Fruit fly (Drosophila melanogaster): Measurements from ENCODE around the gene CG13311.

Gene CG13311

DNA sequence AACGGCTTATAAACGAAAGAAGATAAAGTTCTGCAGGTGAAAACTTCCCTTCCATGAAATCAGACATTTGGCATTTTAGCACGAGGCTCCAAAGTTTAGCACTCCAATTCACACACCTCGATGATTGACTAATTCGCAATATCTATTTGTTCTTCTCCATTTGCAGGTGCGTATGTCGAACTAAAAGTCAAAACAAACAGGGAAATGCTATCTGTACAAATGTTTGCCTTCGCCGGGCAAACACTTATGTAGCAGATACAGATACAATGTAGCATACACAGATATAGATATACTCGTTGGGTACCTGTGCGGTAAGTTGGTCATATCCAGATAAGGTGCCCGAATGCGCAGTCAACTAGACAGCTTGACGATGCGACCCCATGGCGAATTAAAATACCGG, 32.9 kb upstream of the CG13311 start:
- TF ChIP-seq salr (GFP tag; optimal IDR thresholded peaks at IDR 0.05) (peak in 1 of 2 experiments; percentile 14), Hr38 (GFP tag; optimal IDR thresholded peaks at IDR 0.05) (no peak), CG10631 (GFP tag; optimal IDR thresholded peaks at IDR 0.05) (no peak), CG9139 (GFP tag; optimal IDR thresholded peaks at IDR 0.05) (no peak), CG16779 (tag; optimal IDR thresholded peaks at IDR 0.05) (no peak), CG8319 (GFP tag; optimal IDR thresholded peaks at IDR 0.05) (no peak), CG3032 (tag; optimal IDR thresholded peaks at IDR 0.05) (no peak), CG6276 (GFP tag; optimal IDR thresholded peaks at IDR 0.05) (no peak), svp (GFP tag) (no peak), spab (GFP tag; optimal IDR thresholded peaks at IDR 0.05) (no peak), CG15336 (GFP tag; IDR thresholded peaks at IDR 0.05) (no peak), Eip78C (GFP tag) (peak; percentile 67), CG8632 (GFP tag; optimal IDR thresholded peaks at IDR 0.05) (peak; percentile 8), lz (GFP tag; optimal IDR thresholded peaks at IDR 0.05) (no peak), Blimp-1 (GFP tag; optimal IDR thresholded peaks at IDR 0.05) (no peak), CG11902 (GFP tag; optimal IDR thresholded peaks at IDR 0.05) (no peak), CG6163 (GFP tag; IDR thresholded peaks at IDR 0.05) (0 out of 3 replicates have a peak, but pooled peaks have one; percentile 13), CG34406 (GFP tag; optimal IDR thresholded peaks at IDR 0.05) (peak; percentile 0), CG8119 (GFP tag; IDR thresholded peaks at IDR 0.05) (no peak), CG10669 (GFP tag; optimal IDR thresholded peaks at IDR 0.05) (no peak), Smox (GFP tag; optimal IDR thresholded peaks at IDR 0.05) (no peak), fkh (GFP tag; optimal IDR thresholded peaks at IDR 0.05) (peak; percentile 76), pdm3 (GFP tag; optimal IDR thresholded peaks at IDR 0.05) (no peak), CG1621 (tag; optimal IDR thresholded peaks at IDR 0.05) (no peak), net (GFP tag; optimal IDR thresholded peaks at IDR 0.05) (no peak), CG11762 (GFP tag; optimal IDR thresholded peaks at IDR 0.05; ENCODE audit: insufficient read depth) (no peak), Ets96B (tag; optimal IDR thresholded peaks at IDR 0.05) (no peak), Hr4 (GFP tag; optimal IDR thresholded peaks at IDR 0.05) (no peak), CG31627 (GFP tag; optimal IDR thresholded peaks at IDR 0.05) (no peak), CG6808 (GFP tag; optimal IDR thresholded peaks at IDR 0.05) (no peak), Sox14 (GFP tag; optimal IDR thresholded peaks at IDR 0.05) (no peak), eg (GFP tag; IDR thresholded peaks at IDR 0.05) (0 out of 3 replicates have a peak, but pooled peaks have one; percentile 8), achi (GFP tag; optimal IDR thresholded peaks at IDR 0.05) (no peak), Ets21C (GFP tag; optimal IDR thresholded peaks at IDR 0.05) (no peak), CG3919 (GFP tag; optimal IDR thresholded peaks at IDR 0.05) (no peak), dac (GFP tag; optimal IDR thresholded peaks at IDR 0.05) (no peak), Lpt (GFP tag; optimal IDR thresholded peaks at IDR 0.05) (no peak), dsx (GFP tag; optimal IDR thresholded peaks at IDR 0.05; ENCODE audit: poor library complexity, severe bottlenecking) (peak; percentile 76), fd59A (GFP tag; optimal IDR thresholded peaks at IDR 0.05) (no peak), Eip93F (GFP tag; optimal IDR thresholded peaks at IDR 0.05) (no peak), CG6854 (GFP tag; optimal IDR thresholded peaks at IDR 0.05) (no peak), Eip75B (GFP tag; optimal IDR thresholded peaks at IDR 0.05) (no peak), Sox102F (GFP tag; optimal IDR thresholded peaks at IDR 0.05) (no peak), Hr39 (GFP tag; optimal IDR thresholded peaks at IDR 0.05) (no peak), Gug (GFP tag; IDR thresholded peaks at IDR 0.05) (no peak), Met (GFP tag; optimal IDR thresholded peaks at IDR 0.05) (no peak), acj6 (GFP tag; optimal IDR thresholded peaks at IDR 0.05) (no peak), CG32006 (GFP tag; optimal IDR thresholded peaks at IDR 0.05) (no peak), CG11294 (GFP tag; IDR thresholded peaks at IDR 0.05) (no peak), CG6792 (GFP tag; optimal IDR thresholded peaks at IDR 0.05) (no peak), ss (GFP tag; optimal IDR thresholded peaks at IDR 0.05) (no peak), Sox15 (GFP tag; optimal IDR thresholded peaks at IDR 0.05) (no peak), CG7368 (GFP tag; optimal IDR thresholded peaks at IDR 0.05) (no peak)
